Fruit fly (Drosophila melanogaster): ENCODE data around the gene Vha55.

DNA sequence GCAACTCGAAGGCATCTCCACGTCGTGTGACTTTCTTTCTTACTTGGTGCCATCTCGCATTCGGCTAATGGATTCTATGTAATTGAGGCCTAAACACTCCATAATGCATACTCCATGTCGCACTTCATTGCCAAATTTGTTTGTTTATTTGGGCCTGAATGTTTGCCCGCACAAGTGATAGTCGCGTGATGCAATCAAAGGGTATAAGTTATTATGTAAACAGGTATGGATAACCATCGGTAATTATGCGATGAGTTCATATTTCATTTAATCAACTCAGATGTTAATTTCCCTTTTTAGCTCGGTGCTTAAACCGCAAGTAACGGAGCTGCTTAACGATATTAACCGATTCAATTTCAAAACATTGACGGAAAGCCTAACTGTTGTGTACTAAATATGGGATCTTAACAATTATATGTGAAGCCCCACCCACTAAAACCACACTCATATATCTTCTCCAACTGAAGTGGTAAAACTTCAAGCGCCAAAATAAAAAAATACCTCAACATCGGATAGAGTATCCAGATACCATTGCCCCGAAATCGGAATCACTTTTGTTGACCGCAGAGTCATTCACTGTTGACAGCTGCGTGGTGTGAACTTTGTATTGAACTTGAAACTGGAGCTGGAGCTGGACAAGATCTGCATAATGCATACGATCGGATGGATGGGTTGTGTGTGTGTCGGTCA, 17.1 kb upstream of the Vha55 start:
- no peak for TF ChIP-seq h (optimal IDR thresholded peaks at IDR 0.05)
- TF ChIP-seq insv (optimal IDR thresholded peaks at IDR 0.05), result no peak
